Fruit fly (Drosophila melanogaster) whole organism, embryonic: ENCODE results near the gene Mlc2.

Source experiments
- CG11398 ChIP-seq: fragments of 200-800 bp; sonication (Bioruptor generic); optimal IDR thresholded peaks from 2 replicates; lab custom pipeline; 2016; ENCODE audit warnings: missing biosample characterization, missing genetic modification characterization
- CG12071 ChIP-seq: fragments of 200-800 bp; sonication (Bioruptor generic); optimal IDR thresholded peaks from 3 replicates; lab custom pipeline; 2018; ENCODE audit warnings: missing biosample characterization, mild to moderate bottlenecking, missing genetic modification characterization
- CG1603 ChIP-seq: fragments of 200-800 bp; sonication (Bioruptor generic); optimal IDR thresholded peaks from 2 replicates; lab custom pipeline; 2019; ENCODE audit warnings: missing biosample characterization, mild to moderate bottlenecking, missing genetic modification characterization, moderate library complexity
- CG17385 ChIP-seq: fragments of 200-800 bp; sonication (Bioruptor generic); optimal IDR thresholded peaks from 3 replicates; lab custom pipeline; 2018; ENCODE audit warnings: missing biosample characterization, mild to moderate bottlenecking, missing genetic modification characterization
- CG17912 ChIP-seq: fragments of 200-800 bp; sonication (Bioruptor generic); optimal IDR thresholded peaks from 2 replicates; lab custom pipeline; 2018; ENCODE audit warnings: missing biosample characterization, mild to moderate bottlenecking, missing genetic modification characterization
- CG18619 ChIP-seq: fragments of 200-800 bp; sonication (Bioruptor generic); optimal IDR thresholded peaks from 3 replicates; lab custom pipeline; 2017; ENCODE audit warnings: missing biosample characterization, mild to moderate bottlenecking, missing genetic modification characterization
- CG2202 ChIP-seq: fragments of 200-800 bp; sonication (Bioruptor generic); optimal IDR thresholded peaks from 2 replicates; lab custom pipeline; 2018; ENCODE audit warnings: missing biosample characterization, mild to moderate bottlenecking, missing genetic modification characterization
- CG30403 ChIP-seq: fragments of 200-800 bp; sonication (Bioruptor generic); optimal IDR thresholded peaks from 3 replicates; lab custom pipeline; 2016; ENCODE audit warnings: missing biosample characterization, missing genetic modification characterization
- CG3407 ChIP-seq: fragments of 200-800 bp; sonication (Bioruptor generic); optimal IDR thresholded peaks from 2 replicates; lab custom pipeline; 2018; ENCODE audit warnings: missing biosample characterization, mild to moderate bottlenecking, missing genetic modification characterization
- CG34224 ChIP-seq: fragments of 200-800 bp; sonication (Bioruptor generic); IDR thresholded peaks from 3 replicates; pipeline ENCODE4 v1.3.6; 2022; ENCODE audit warnings: missing biosample characterization, missing genetic modification characterization; ENCODE audit not compliant: partially characterized antibody
- CG34376 ChIP-seq: fragments of 200-800 bp; sonication (Bioruptor generic); optimal IDR thresholded peaks from 2 replicates; lab custom pipeline; 2018; ENCODE audit warnings: missing biosample characterization, mild to moderate bottlenecking, missing genetic modification characterization
- CG3847 ChIP-seq: fragments of 200-800 bp; sonication (Bioruptor generic); IDR thresholded peaks from 2 replicates; pipeline ENCODE4 v1.3.6; 2022; ENCODE audit warnings: missing biosample characterization, missing genetic modification characterization
- CG4328 ChIP-seq: fragments of 200-800 bp; sonication (Bioruptor generic); optimal IDR thresholded peaks from 3 replicates; lab custom pipeline; 2017; ENCODE audit warnings: missing biosample characterization, missing genetic modification reagents, missing genetic modification characterization
- CG43689 ChIP-seq: fragments of 200-800 bp; sonication (Bioruptor generic); IDR thresholded peaks from 2 replicates; pipeline ENCODE4 v1.3.6; 2022; ENCODE audit warnings: missing biosample characterization, missing genetic modification characterization
- CG8388 ChIP-seq: fragments of 200-800 bp; sonication (Bioruptor generic); optimal IDR thresholded peaks from 2 replicates; lab custom pipeline; 2019; ENCODE audit warnings: missing biosample characterization, mild to moderate bottlenecking, missing genetic modification characterization, moderate library complexity
- Camta ChIP-seq: fragments of 200-800 bp; sonication (Bioruptor generic); optimal IDR thresholded peaks from 2 replicates; lab custom pipeline; 2016; ENCODE audit warnings: missing biosample characterization, missing genetic modification characterization
- Dip2 ChIP-seq: fragments of 200-800 bp; sonication (Bioruptor generic); IDR thresholded peaks from 2 replicates; pipeline ENCODE4 v1.3.6; 2022; ENCODE audit warnings: missing biosample characterization, missing genetic modification characterization
- Ets65A ChIP-seq: fragments of 200-800 bp; sonication (Bioruptor generic); peaks from one replicate; lab custom pipeline; 2016; ENCODE audit warnings: missing biosample characterization, missing genetic modification characterization
- Gug ChIP-seq: fragments of 200-800 bp; sonication (Bioruptor generic); IDR thresholded peaks from 4 replicates; pipeline ENCODE4 v1.3.6; 2022; ENCODE audit warnings: missing biosample characterization, missing genetic modification characterization
- H2.0 ChIP-seq: fragments of 200-800 bp; sonication (Bioruptor generic); IDR thresholded peaks from 2 replicates; pipeline ENCODE4 v1.3.6; 2022; ENCODE audit warnings: missing biosample characterization, missing genetic modification characterization
- Hey ChIP-seq: fragments of 200-800 bp; sonication (Bioruptor generic); optimal IDR thresholded peaks from 3 replicates; lab custom pipeline; 2018; ENCODE audit warnings: missing biosample characterization, mild to moderate bottlenecking, missing genetic modification characterization
- HmgZ ChIP-seq: fragments of 200-800 bp; sonication (Bioruptor generic); optimal IDR thresholded peaks from 2 replicates; lab custom pipeline; 2018; ENCODE audit warnings: missing biosample characterization, mild to moderate bottlenecking, missing genetic modification characterization
- Hmr ChIP-seq: fragments of 200-800 bp; sonication (Bioruptor generic); optimal IDR thresholded peaks from 3 replicates; lab custom pipeline; 2017; ENCODE audit warnings: mild to moderate bottlenecking, missing biosample characterization, missing genetic modification reagents, missing genetic modification characterization
- Jarid2 ChIP-seq: fragments of 200-800 bp; sonication (Bioruptor generic); optimal IDR thresholded peaks from 3 replicates; lab custom pipeline; 2017; ENCODE audit warnings: mild to moderate bottlenecking, missing biosample characterization, missing genetic modification reagents, missing genetic modification characterization
- Lhr ChIP-seq: fragments of 200-800 bp; sonication (Bioruptor generic); optimal IDR thresholded peaks from 3 replicates; lab custom pipeline; 2017; ENCODE audit warnings: mild to moderate bottlenecking, missing biosample characterization, missing genetic modification reagents, missing genetic modification characterization
- MESR4 ChIP-seq: fragments of 200-800 bp; sonication (Bioruptor generic); optimal IDR thresholded peaks from 2 replicates; lab custom pipeline; 2018; ENCODE audit warnings: missing biosample characterization, mild to moderate bottlenecking, missing genetic modification characterization, moderate library complexity
- NK7.1 ChIP-seq: fragments of 200-800 bp; sonication (Bioruptor generic); optimal IDR thresholded peaks from 3 replicates; lab custom pipeline; 2016; ENCODE audit warnings: missing biosample characterization, missing genetic modification characterization
- Neu2 ChIP-seq: fragments of 200-800 bp; sonication (Bioruptor generic); optimal IDR thresholded peaks from 3 replicates; lab custom pipeline; 2016; ENCODE audit warnings: missing biosample characterization, missing genetic modification characterization, borderline replicate concordance
- Nf-YC ChIP-seq: fragments of 200-800 bp; optimal IDR thresholded peaks from 3 replicates; lab custom pipeline; 2019; ENCODE audit warnings: missing biosample characterization, mild to moderate bottlenecking, missing genetic modification characterization, moderate library complexity
- PHDP ChIP-seq: fragments of 200-800 bp; sonication (Bioruptor generic); optimal IDR thresholded peaks from 3 replicates; lab custom pipeline; 2018; ENCODE audit warnings: missing biosample characterization, mild to moderate bottlenecking, missing genetic modification characterization, moderate library complexity
- Tbp ChIP-seq: fragments of >200 bp; optimal IDR thresholded peaks from 2 replicates; lab custom pipeline; 2018; ENCODE audit warnings: missing biosample characterization, missing genetic modification characterization
- Xbp1 ChIP-seq: fragments of 200-800 bp; sonication (Bioruptor generic); optimal IDR thresholded peaks from 3 replicates; lab custom pipeline; 2016; ENCODE audit warnings: missing biosample characterization, mild to moderate bottlenecking, missing genetic modification characterization
- amos ChIP-seq: fragments of 200-800 bp; sonication (Bioruptor generic); IDR thresholded peaks from 2 replicates; pipeline ENCODE4 v1.3.6; 2022; ENCODE audit warnings: missing biosample characterization, missing genetic modification characterization; ENCODE audit not compliant: partially characterized antibody
- bab2 ChIP-seq: fragments of 200-800 bp; sonication (Bioruptor generic); optimal IDR thresholded peaks from 2 replicates; lab custom pipeline; 2016; ENCODE audit warnings: missing biosample characterization, missing genetic modification characterization
- cas ChIP-seq: fragments of 200-800 bp; sonication (Bioruptor generic); IDR thresholded peaks from 2 replicates; pipeline ENCODE4 v1.3.6; 2022; ENCODE audit warnings: missing biosample characterization, missing genetic modification characterization
- fd3F ChIP-seq: fragments of 200-800 bp; sonication (Bioruptor generic); optimal IDR thresholded peaks from 2 replicates; lab custom pipeline; 2018; ENCODE audit warnings: missing biosample characterization, mild to moderate bottlenecking, missing genetic modification characterization, moderate library complexity
- fd64A ChIP-seq: fragments of 200-800 bp; sonication (Bioruptor generic); optimal IDR thresholded peaks from 3 replicates; lab custom pipeline; 2018; ENCODE audit warnings: missing biosample characterization, mild to moderate bottlenecking, missing genetic modification characterization
- gce ChIP-seq: fragments of 200-800 bp; sonication (Bioruptor generic); IDR thresholded peaks from 3 replicates; pipeline ENCODE4 v1.3.6; 2022; ENCODE audit warnings: missing biosample characterization, missing genetic modification characterization
- knrl ChIP-seq: fragments of 200-800 bp; sonication (Bioruptor generic); IDR thresholded peaks from 3 replicates; pipeline ENCODE4 v1.3.6; 2022; ENCODE audit warnings: missing biosample characterization, missing genetic modification characterization; ENCODE audit not compliant: partially characterized antibody
- lab ChIP-seq: fragments of 200-800 bp; sonication (Bioruptor generic); optimal IDR thresholded peaks from 3 replicates; lab custom pipeline; 2017; ENCODE audit warnings: missing biosample characterization, missing genetic modification characterization, mild to moderate bottlenecking, moderate library complexity, missing genetic modification reagents
- maf-S ChIP-seq: fragments of 200-800 bp; sonication (Bioruptor generic); optimal IDR thresholded peaks from 2 replicates; lab custom pipeline; 2016; ENCODE audit warnings: missing biosample characterization, missing genetic modification characterization
- mirr ChIP-seq: fragments of 200-800 bp; sonication (Bioruptor generic); optimal IDR thresholded peaks from 3 replicates; lab custom pipeline; 2018; ENCODE audit warnings: missing biosample characterization, mild to moderate bottlenecking, missing genetic modification characterization
- rib ChIP-seq: fragments of 200-800 bp; sonication (Bioruptor generic); IDR thresholded peaks from 2 replicates; pipeline ENCODE4 v1.3.6; 2022; ENCODE audit warnings: missing biosample characterization, missing genetic modification characterization
- scrt ChIP-seq: fragments of 200-800 bp; sonication (Bioruptor generic); optimal IDR thresholded peaks from 2 replicates; lab custom pipeline; 2018; ENCODE audit warnings: missing biosample characterization, mild to moderate bottlenecking, missing genetic modification characterization, moderate library complexity
- tll ChIP-seq, 2 experiments: fragments of 200-800 bp in 1 of 2; fragments of >200 bp in 1 of 2; sonication (Bioruptor generic) in 1 of 2; optimal IDR thresholded peaks; 2 replicates each; lab custom pipeline; 2017 to 2019; ENCODE audit warnings: missing biosample characterization in 2 of 2, missing genetic modification characterization in 2 of 2, mild to moderate bottlenecking in 1 of 2, moderate library complexity in 1 of 2
- ttk ChIP-seq: fragments of 200-800 bp; sonication (Bioruptor generic); IDR thresholded peaks from 2 replicates; pipeline ENCODE4 v2.1.2; 2022; ENCODE audit warnings: missing biosample characterization, missing genetic modification characterization
- zen ChIP-seq: fragments of 200-800 bp; sonication (Bioruptor generic); optimal IDR thresholded peaks from 3 replicates; lab custom pipeline; 2018; ENCODE audit warnings: missing biosample characterization, mild to moderate bottlenecking, missing genetic modification characterization, moderate library complexity

The Mlc2 gene

DNA sequence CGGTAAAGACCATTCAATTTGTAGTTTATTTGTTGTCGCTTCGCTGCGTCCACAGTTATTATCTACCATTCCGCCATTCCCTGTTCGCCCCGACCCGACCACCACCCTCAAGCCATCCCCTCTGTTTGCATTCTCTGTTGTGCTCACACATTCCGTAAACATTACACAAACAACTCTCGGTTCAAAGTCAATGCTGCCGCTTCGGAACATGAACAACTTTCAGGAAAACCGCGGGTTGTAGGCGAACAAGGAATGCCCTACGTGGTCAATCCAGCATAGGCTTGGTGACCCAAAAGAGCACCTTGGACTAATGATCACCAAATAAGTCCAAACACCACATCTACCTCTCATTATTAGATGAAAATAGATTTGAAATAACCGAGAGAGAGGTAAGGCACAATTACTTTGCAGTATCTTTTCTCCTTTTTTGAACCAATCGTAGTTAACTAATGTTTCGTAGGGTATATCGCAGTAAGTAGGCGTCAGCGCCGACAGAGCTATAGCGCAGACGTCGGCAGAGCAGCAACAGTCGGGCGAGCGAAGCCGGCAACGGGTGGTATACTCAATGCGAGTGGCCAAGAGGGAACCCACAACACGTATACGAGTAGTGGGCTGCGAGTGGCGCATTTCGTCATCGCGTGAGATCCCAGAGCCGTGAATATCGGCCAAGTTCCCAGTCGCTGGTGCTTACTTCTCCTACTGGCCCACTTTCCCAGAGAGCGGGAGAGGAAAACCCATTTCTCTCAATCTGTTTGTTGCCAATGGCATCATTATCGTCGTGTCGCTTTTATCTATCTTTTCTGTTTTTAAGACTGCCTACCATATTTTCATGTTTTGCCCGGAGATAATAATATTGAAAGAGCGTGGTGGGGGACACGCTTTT is 29.0 kb upstream of the Mlc2 start (continued):
- TF ChIP-seq ttk (GFP tag; lab: Robert Waterston, UW) (peak; percentile 95), scrt (GFP tag; lab: Kevin White, UChicago) (peak; percentile 97), MESR4 (GFP tag; lab: Kevin White, UChicago) (no peak), CG30403 (GFP tag; lab: Kevin White, UChicago) (peak; percentile 97), CG3847 (peak; percentile 81), NK7.1 (GFP tag; lab: Kevin White, UChicago) (peak; percentile 97), mirr (GFP tag; lab: Kevin White, UChicago) (peak; percentile 89), Tbp (GFP tag; lab: Kevin White, UChicago) (no peak), amos (GFP tag; lab: Robert Waterston, UW) (peak; percentile 38; the same call in 1 of the 2 replicates), lab (GFP tag; lab: Kevin White, UChicago) (peak; percentile 98), Ets65A (GFP tag; lab: Kevin White, UChicago) (peak; percentile 100), CG43689 (peak; percentile 92), CG11398 (GFP tag; lab: Kevin White, UChicago) (peak; percentile 93), fd3F (GFP tag; lab: Kevin White, UChicago) (peak; percentile 89), CG17912 (GFP tag; lab: Kevin White, UChicago) (peak; percentile 59), Lhr (peak; percentile 67), H2.0 (peak; percentile 85), Hmr (peak; percentile 96), gce (GFP tag; lab: Robert Waterston, UW) (peak; percentile 86), CG3407 (GFP tag; lab: Kevin White, UChicago) (peak; percentile 88), CG12071 (GFP tag; lab: Kevin White, UChicago) (peak; percentile 96), Gug (GFP tag; lab: Robert Waterston, UW) (peak; percentile 94), CG17385 (peak; percentile 84), CG2202 (peak; percentile 81), Xbp1 (GFP tag; lab: Kevin White, UChicago) (peak; percentile 93), Hey (tag; lab: Kevin White, UChicago) (peak; percentile 60), bab2 (GFP tag; lab: Kevin White, UChicago) (peak; percentile 99), tll (GFP tag; optimal IDR thresholded peaks at IDR 0.05; lab: Kevin White, UChicago) (peak in 1 of 2 experiments; percentile 59), Nf-YC (tag; lab: Kevin White, UChicago) (peak; percentile 86), CG8388 (GFP tag; lab: Kevin White, UChicago) (peak; percentile 88), zen (tag; lab: Kevin White, UChicago) (peak; percentile 90), Jarid2 (GFP tag; lab: Kevin White, UChicago) (peak; percentile 77), CG4328 (GFP tag; lab: Kevin White, UChicago) (peak; percentile 90), fd64A (GFP tag; lab: Kevin White, UChicago) (peak; percentile 91), CG34376 (GFP tag; lab: Kevin White, UChicago) (peak; percentile 87), CG34224 (GFP tag; lab: Robert Waterston, UW) (peak; percentile 32; the same call in 1 of the 3 replicates), maf-S (GFP tag; lab: Kevin White, UChicago) (peak; percentile 92), PHDP (tag; lab: Kevin White, UChicago) (peak; percentile 91), Dip2 (GFP tag; lab: Robert Waterston, UW) (no peak; the same call in 1 of the 2 replicates), HmgZ (tag; lab: Kevin White, UChicago) (peak; percentile 94), CG1603 (tag; lab: Kevin White, UChicago) (peak; percentile 96), rib (peak; percentile 78; the same call in 1 of the 2 replicates), Neu2 (peak; percentile 92), CG18619 (GFP tag; lab: Kevin White, UChicago) (peak; percentile 90), Camta (GFP tag; lab: Kevin White, UChicago) (peak; percentile 98), knrl (no peak), cas (GFP tag; lab: Robert Waterston, UW) (peak; percentile 70)
